Worm (Caenorhabditis elegans) whole organism, late embryonic: ENCODE measurements around the gene ptrg-1.

Source experiments
- C08G9.2 ChIP-seq: sonication (generic microtip); optimal IDR thresholded peaks from 2 replicates; lab custom pipeline; 2016; ENCODE audit warnings: mild to moderate bottlenecking, missing genetic modification characterization, moderate library complexity, missing compliant biosample characterization
- elt-2 ChIP-seq: sonication (generic microtip); optimal IDR thresholded peaks from 2 replicates; lab custom pipeline; 2016; ENCODE audit warnings: missing genetic modification reagents, missing genetic modification characterization, missing compliant biosample characterization
- elt-4 ChIP-seq: sonication (generic microtip); optimal IDR thresholded peaks from 2 replicates; lab custom pipeline; 2016; ENCODE audit warnings: missing genetic modification characterization, missing compliant biosample characterization
- mec-3 ChIP-seq: sonication (generic microtip); optimal IDR thresholded peaks from 2 replicates; lab custom pipeline; 2016; ENCODE audit warnings: borderline replicate concordance, missing genetic modification characterization, missing compliant biosample characterization

ce11 chrIV:10190586-10190985, 3.7 kb downstream of the ptrg-1 start:
- TF ChIP-seq C08G9.2 (tag; lab: Kevin White, UChicago) (no peak), elt-2 (tag; lab: Kevin White, UChicago) (no peak), elt-4 (no peak), mec-3 (tag; lab: Kevin White, UChicago) (no peak)
